Worm (Caenorhabditis elegans) whole organism, L1 larva: Measurements from ENCODE around the gene C25E10.13.

Source experiments
- ama-1 ChIP-seq: fragments of 150-350 bp; optimal IDR thresholded peaks from 2 replicates; lab custom pipeline; 2014
- blmp-1 ChIP-seq: fragments of 150-350 bp; optimal IDR thresholded peaks from 2 replicates; lab custom pipeline; 2014; ENCODE audit warnings: missing biosample characterization, missing genetic modification characterization
- ces-1 ChIP-seq: fragments of 150-350 bp; optimal IDR thresholded peaks from 2 replicates; lab custom pipeline; 2014; ENCODE audit warnings: missing biosample characterization, missing genetic modification reagents, missing genetic modification characterization
- fos-1 ChIP-seq: fragments of 150-350 bp; optimal IDR thresholded peaks from 2 replicates; lab custom pipeline; 2014; ENCODE audit warnings: missing biosample characterization, missing genetic modification characterization
- jun-1 ChIP-seq: fragments of 150-350 bp; optimal IDR thresholded peaks from 2 replicates; lab custom pipeline; 2014; ENCODE audit warnings: missing biosample characterization, missing genetic modification reagents, missing genetic modification characterization
- lin-39 ChIP-seq: fragments of 150-350 bp; optimal IDR thresholded peaks from 2 replicates; lab custom pipeline; 2014; ENCODE audit warnings: missing biosample characterization, missing genetic modification reagents, missing genetic modification characterization
- lsy-2 ChIP-seq, 2 experiments: fragments of 150-350 bp; optimal IDR thresholded peaks; 2 replicates each; lab custom pipeline; 2014; ENCODE audit warnings: missing biosample characterization in 2 of 2, missing genetic modification characterization in 2 of 2
- nhr-76 ChIP-seq: sonication (generic microtip); optimal IDR thresholded peaks from 2 replicates; lab custom pipeline; 2017; ENCODE audit warnings: missing biosample characterization, missing genetic modification characterization
- nhr-77 ChIP-seq: fragments of 150-350 bp; optimal IDR thresholded peaks from 2 replicates; lab custom pipeline; 2014; ENCODE audit warnings: missing biosample characterization, missing genetic modification characterization
- snpc-4 ChIP-seq: fragments of 150-350 bp; optimal IDR thresholded peaks from 2 replicates; lab custom pipeline; 2014; ENCODE audit warnings: missing biosample characterization, missing genetic modification characterization
- unc-62 ChIP-seq: fragments of 150-350 bp; optimal IDR thresholded peaks from 2 replicates; lab custom pipeline; 2014; ENCODE audit warnings: missing biosample characterization, missing genetic modification reagents, missing genetic modification characterization
- unc-86 ChIP-seq: sonication (generic microtip); optimal IDR thresholded peaks from 2 replicates; lab custom pipeline; 2016; ENCODE audit warnings: missing genetic modification characterization, missing compliant biosample characterization
- ztf-4 ChIP-seq: fragments of 150-350 bp; optimal IDR thresholded peaks from 2 replicates; lab custom pipeline; 2014; ENCODE audit warnings: missing biosample characterization, missing genetic modification characterization

DNA sequence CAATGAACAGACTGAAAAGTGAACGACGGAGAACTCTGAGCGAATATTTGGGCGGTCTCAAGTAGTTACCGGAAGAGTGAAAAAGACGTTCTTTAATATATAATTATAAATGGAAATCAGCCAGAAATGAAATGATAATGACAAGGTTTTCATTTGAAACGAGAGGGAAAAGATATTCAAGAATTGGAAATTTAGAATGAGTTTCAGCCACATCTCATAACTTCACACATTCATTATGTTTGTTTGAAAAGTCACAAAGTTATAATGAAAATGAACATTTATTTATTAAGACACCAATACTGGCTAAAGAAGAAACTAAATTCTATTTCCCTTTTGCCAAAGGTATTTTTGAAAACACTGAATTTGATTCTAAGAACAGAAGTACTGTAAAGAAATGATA, 8.4 kb upstream of the C25E10.13 start, which contains the start of gene C25E10.7:
- no peak for TF ChIP-seq nhr-76 (tag; lab: Kevin White, UChicago)
- TF ChIP-seq ztf-4 (tag; lab: Kevin White, UChicago) = no peak
- TF ChIP-seq blmp-1 = no peak
- TF ChIP-seq unc-86 (tag; lab: Kevin White, UChicago) = no peak
- TF ChIP-seq fos-1 (tag; lab: Kevin White, UChicago) = no peak
- no peak for TF ChIP-seq snpc-4
- TF ChIP-seq lsy-2 (tag; optimal IDR thresholded peaks at IDR 0.05; lab: Kevin White, UChicago) = no peak
- no peak for TF ChIP-seq ama-1 (lab: Kevin White, UChicago)
- TF ChIP-seq ces-1 (GFP tag; lab: Kevin White, UChicago) = no peak
- no peak for TF ChIP-seq lin-39 (tag; lab: Kevin White, UChicago)
- TF ChIP-seq unc-62 (GFP tag; lab: Kevin White, UChicago) = no peak
- no peak for TF ChIP-seq nhr-77 (tag; lab: Kevin White, UChicago)
- no peak for TF ChIP-seq jun-1 (tag; lab: Kevin White, UChicago)
